Fruit fly (Drosophila melanogaster) whole organism, adult: ENCODE results near the gene Dhod.

Source experiments
- CG11617 ChIP-seq: fragments of 200-800 bp; sonication (Bioruptor generic); optimal IDR thresholded peaks from 2 replicates; lab custom pipeline; 2017; ENCODE audit warnings: mild to moderate bottlenecking, missing biosample characterization, missing genetic modification reagents, missing genetic modification characterization
- CG12768 ChIP-seq: fragments of 200-800 bp; sonication (Bioruptor generic); optimal IDR thresholded peaks from 2 replicates; lab custom pipeline; 2017; ENCODE audit warnings: missing biosample characterization, missing genetic modification characterization, mild to moderate bottlenecking, moderate library complexity, missing genetic modification reagents
- CG14711 ChIP-seq: fragments of 200-800 bp; sonication (Bioruptor generic); optimal IDR thresholded peaks from 2 replicates; lab custom pipeline; 2018; ENCODE audit warnings: missing biosample characterization, mild to moderate bottlenecking, missing genetic modification characterization, moderate library complexity
- CG1620 ChIP-seq: fragments of 200-800 bp; sonication (Bioruptor generic); optimal IDR thresholded peaks from 2 replicates; lab custom pipeline; 2016; ENCODE audit warnings: missing biosample characterization, missing genetic modification characterization
- CG33017 ChIP-seq: fragments of 200-800 bp; sonication (Bioruptor generic); optimal IDR thresholded peaks from 2 replicates; lab custom pipeline; 2018; ENCODE audit warnings: missing biosample characterization, mild to moderate bottlenecking, missing genetic modification characterization, moderate library complexity
- CG5204 ChIP-seq: fragments of 200-800 bp; sonication (Bioruptor generic); optimal IDR thresholded peaks from 2 replicates; lab custom pipeline; 2016; ENCODE audit warnings: missing biosample characterization, missing genetic modification characterization
- CG7045 ChIP-seq: fragments of 200-800 bp; sonication (Bioruptor generic); optimal IDR thresholded peaks from 2 replicates; lab custom pipeline; 2017; ENCODE audit warnings: missing biosample characterization, mild to moderate bottlenecking, missing genetic modification characterization
- CG7101 ChIP-seq: fragments of 200-800 bp; sonication (Bioruptor generic); optimal IDR thresholded peaks from 2 replicates; lab custom pipeline; 2018; ENCODE audit warnings: missing biosample characterization, mild to moderate bottlenecking, missing genetic modification characterization, moderate library complexity
- Clk ChIP-seq: fragments of 200-800 bp; sonication (Bioruptor generic); optimal IDR thresholded peaks from 2 replicates; lab custom pipeline; 2017; ENCODE audit warnings: missing biosample characterization, missing genetic modification characterization
- Crg-1 ChIP-seq: fragments of 200-800 bp; sonication (Bioruptor generic); optimal IDR thresholded peaks from 2 replicates; lab custom pipeline; 2016; ENCODE audit warnings: missing biosample characterization, missing genetic modification characterization
- Hr96 ChIP-seq: fragments of 200-800 bp; sonication (Bioruptor generic); optimal IDR thresholded peaks from 2 replicates; lab custom pipeline; 2016; ENCODE audit warnings: missing biosample characterization, missing genetic modification characterization
- Mnt ChIP-seq: fragments of 200-800 bp; sonication (Bioruptor generic); optimal IDR thresholded peaks from 2 replicates; lab custom pipeline; 2016; ENCODE audit warnings: missing biosample characterization, mild to moderate bottlenecking, missing genetic modification characterization
- bab1 ChIP-seq: fragments of 200-800 bp; sonication (Bioruptor generic); optimal IDR thresholded peaks from 3 replicates; lab custom pipeline; 2019; ENCODE audit warnings: missing biosample characterization, mild to moderate bottlenecking, missing genetic modification characterization, moderate library complexity
- cic ChIP-seq: fragments of 200-800 bp; sonication (Bioruptor generic); optimal IDR thresholded peaks from 2 replicates; lab custom pipeline; 2017; ENCODE audit warnings: missing biosample characterization, mild to moderate bottlenecking, missing genetic modification characterization, moderate library complexity
- cnc ChIP-seq, 2 experiments: fragments of >200 bp; optimal IDR thresholded peaks; 2 replicates each; lab custom pipeline; 2017
- kay ChIP-seq: fragments of 200-800 bp; sonication (Bioruptor generic); peaks from one replicate; lab custom pipeline; 2016; ENCODE audit warnings: missing biosample characterization, missing genetic modification characterization, borderline replicate concordance
- ovo ChIP-seq: fragments of 200-800 bp; sonication (Bioruptor generic); optimal IDR thresholded peaks from 2 replicates; lab custom pipeline; 2016; ENCODE audit warnings: missing biosample characterization, missing genetic modification characterization
- pad ChIP-seq: fragments of 200-800 bp; sonication (Bioruptor generic); optimal IDR thresholded peaks from 3 replicates; lab custom pipeline; 2017; ENCODE audit warnings: missing biosample characterization, missing genetic modification characterization, mild to moderate bottlenecking, moderate library complexity, missing genetic modification reagents
- tj ChIP-seq: fragments of 200-800 bp; sonication (Bioruptor generic); optimal IDR thresholded peaks from 3 replicates; lab custom pipeline; 2017; ENCODE audit warnings: missing biosample characterization, mild to moderate bottlenecking, missing genetic modification characterization, moderate library complexity
- toe ChIP-seq: fragments of 200-800 bp; sonication (Bioruptor generic); optimal IDR thresholded peaks from 2 replicates; lab custom pipeline; 2016; ENCODE audit warnings: missing biosample characterization, missing genetic modification characterization

The Dhod gene

DNA sequence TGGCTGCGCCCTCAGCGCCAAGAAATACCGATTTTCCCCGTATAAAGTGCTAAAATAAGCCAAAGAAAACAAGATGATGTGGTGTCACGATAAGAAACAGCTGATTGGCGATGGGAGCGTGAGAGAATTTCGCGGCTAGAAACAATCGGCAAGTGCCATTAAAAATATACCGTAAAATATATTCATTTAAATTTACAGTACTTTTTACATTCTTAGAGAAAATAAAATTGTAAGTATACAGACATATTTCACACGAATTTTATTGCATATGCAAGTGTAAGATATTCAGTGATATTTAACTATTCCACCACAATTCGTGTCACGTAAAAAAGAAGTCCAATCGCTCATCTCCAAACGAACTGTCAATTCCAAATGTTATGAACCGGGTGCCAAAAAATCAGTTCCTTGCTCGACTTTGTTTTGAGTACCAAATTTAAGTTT is 23.9 kb upstream of the Dhod start, which contains the start of the genes Unc50, CG11755 and CG8043:
Gene Unc50, minus strand, starts transcription at position 54 of the 441 bp plus-strand sequence.
Gene CG11755, plus strand, starts transcription at position 356 of the 441 bp plus-strand sequence.
Gene CG8043, plus strand, starts transcription at position 356 of the 441 bp plus-strand sequence.
- TF ChIP-seq Hr96 (GFP tag; lab: Kevin White, UChicago) (peak; percentile 82), Crg-1 (GFP tag; lab: Kevin White, UChicago) (peak; percentile 73), pad (GFP tag; lab: Kevin White, UChicago) (peak; percentile 59), CG1620 (GFP tag; lab: Kevin White, UChicago) (peak; percentile 82), kay (GFP tag; lab: Kevin White, UChicago) (peak; percentile 94), CG5204 (GFP tag; lab: Kevin White, UChicago) (peak; percentile 86), bab1 (GFP tag; lab: Kevin White, UChicago) (peak; percentile 90), CG14711 (peak; percentile 74), CG11617 (GFP tag; lab: Kevin White, UChicago) (peak; percentile 85), tj (GFP tag; lab: Kevin White, UChicago) (peak; percentile 54), CG12768 (GFP tag; lab: Kevin White, UChicago) (peak; percentile 73), cnc (optimal IDR thresholded peaks at IDR 0.05; lab: Kevin White, UChicago) (no peak), CG33017 (peak; percentile 67), Mnt (GFP tag; lab: Kevin White, UChicago) (peak; percentile 74), toe (GFP tag; lab: Kevin White, UChicago) (peak; percentile 89), CG7045 (peak; percentile 81), Clk (peak; percentile 59), ovo (peak; percentile 44), cic (peak; percentile 37), CG7101 (tag; lab: Kevin White, UChicago) (peak; percentile 80)

DNA sequence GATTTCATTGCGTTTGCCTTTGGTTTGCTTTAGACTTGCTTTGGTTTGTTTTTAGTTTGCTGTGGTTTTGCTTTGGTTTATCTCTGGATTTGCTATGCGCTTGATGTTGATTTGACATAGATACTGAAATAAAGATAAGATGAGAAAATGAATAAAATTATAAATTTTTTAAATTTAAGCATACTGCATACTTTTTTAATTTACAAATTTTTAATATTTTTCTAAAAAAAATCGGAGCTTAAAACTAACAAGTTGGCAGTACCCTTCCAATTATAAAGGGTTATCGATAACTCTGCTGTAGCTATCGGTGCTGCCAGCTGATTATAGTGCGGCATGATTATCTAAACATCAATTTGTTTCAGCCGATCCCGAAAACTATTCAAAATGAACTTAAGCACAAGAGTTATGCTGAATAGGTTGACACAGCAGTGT is 21.1 kb upstream of the Dhod start, which contains the start of gene mRpL19:
Gene mRpL19, plus strand, starts transcription at position 307 of the 432 bp plus-strand sequence.
- TF ChIP-seq CG14711, result peak; percentile 64
- TF ChIP-seq Crg-1 (GFP tag; lab: Kevin White, UChicago), result no peak
- TF ChIP-seq cnc (optimal IDR thresholded peaks at IDR 0.05; lab: Kevin White, UChicago), result no peak
- no peak for TF ChIP-seq CG12768 (GFP tag; lab: Kevin White, UChicago)
- TF ChIP-seq bab1 (GFP tag; lab: Kevin White, UChicago), result peak; percentile 73
- TF ChIP-seq pad (GFP tag; lab: Kevin White, UChicago), result no peak
- peak; percentile 20 for TF ChIP-seq tj (GFP tag; lab: Kevin White, UChicago)
- no peak for TF ChIP-seq CG5204 (GFP tag; lab: Kevin White, UChicago)
- TF ChIP-seq Hr96 (GFP tag; lab: Kevin White, UChicago), result no peak
- TF ChIP-seq CG33017, result peak; percentile 68
- no peak for TF ChIP-seq ovo
- peak; percentile 88 for TF ChIP-seq kay (GFP tag; lab: Kevin White, UChicago)
- TF ChIP-seq Mnt (GFP tag; lab: Kevin White, UChicago), result peak; percentile 59
- peak; percentile 76 for TF ChIP-seq CG7101 (tag; lab: Kevin White, UChicago)
- peak; percentile 43 for TF ChIP-seq CG7045
- TF ChIP-seq cic, result peak; percentile 27
- TF ChIP-seq CG11617 (GFP tag; lab: Kevin White, UChicago), result peak; percentile 44
- TF ChIP-seq CG1620 (GFP tag; lab: Kevin White, UChicago), result no peak
- TF ChIP-seq toe (GFP tag; lab: Kevin White, UChicago), result no peak
- no peak for TF ChIP-seq Clk

- peak; percentile 41 for TF ChIP-seq CG7101 (tag; lab: Kevin White, UChicago)
- TF ChIP-seq kay (GFP tag; lab: Kevin White, UChicago), result peak; percentile 71
- no peak for TF ChIP-seq cnc (optimal IDR thresholded peaks at IDR 0.05; lab: Kevin White, UChicago)
- peak; percentile 9 for TF ChIP-seq Mnt (GFP tag; lab: Kevin White, UChicago)
- TF ChIP-seq bab1 (GFP tag; lab: Kevin White, UChicago), result peak; percentile 64
- no peak for TF ChIP-seq CG11617 (GFP tag; lab: Kevin White, UChicago)
- TF ChIP-seq CG7045, result peak; percentile 69
- peak; percentile 78 for TF ChIP-seq cic
- TF ChIP-seq CG1620 (GFP tag; lab: Kevin White, UChicago), result peak; percentile 21
- TF ChIP-seq pad (GFP tag; lab: Kevin White, UChicago), result peak; percentile 35
- peak; percentile 36 for TF ChIP-seq ovo
- peak; percentile 35 for TF ChIP-seq CG14711
- TF ChIP-seq CG12768 (GFP tag; lab: Kevin White, UChicago), result peak; percentile 34
- peak; percentile 24 for TF ChIP-seq Hr96 (GFP tag; lab: Kevin White, UChicago)
- no peak for TF ChIP-seq Clk
- TF ChIP-seq toe (GFP tag; lab: Kevin White, UChicago), result peak; percentile 45
- peak; percentile 54 for TF ChIP-seq CG5204 (GFP tag; lab: Kevin White, UChicago)
- TF ChIP-seq Crg-1 (GFP tag; lab: Kevin White, UChicago), result peak; percentile 21
- peak; percentile 64 for TF ChIP-seq CG33017
- TF ChIP-seq tj (GFP tag; lab: Kevin White, UChicago), result peak; percentile 89
These were observed 18.1 kb upstream of the Dhod start, which contains the start of gene p for dm6 chr3R:8670529-8671491. TSS of gene p (minus strand) at chr3R:8670684.

dm6 chr3R:8669900-8670528 is 17.3 kb upstream of the Dhod start:
- no peak for TF ChIP-seq CG12768 (GFP tag; lab: Kevin White, UChicago)
- TF ChIP-seq ovo, result no peak
- no peak for TF ChIP-seq CG1620 (GFP tag; lab: Kevin White, UChicago)
- TF ChIP-seq Crg-1 (GFP tag; lab: Kevin White, UChicago), result no peak
- no peak for TF ChIP-seq pad (GFP tag; lab: Kevin White, UChicago)
- TF ChIP-seq bab1 (GFP tag; lab: Kevin White, UChicago), result no peak
- peak; percentile 77 for TF ChIP-seq Mnt (GFP tag; lab: Kevin White, UChicago)
- peak; percentile 8 for TF ChIP-seq CG33017
- no peak for TF ChIP-seq kay (GFP tag; lab: Kevin White, UChicago)
- TF ChIP-seq tj (GFP tag; lab: Kevin White, UChicago), result no peak
- TF ChIP-seq CG7101 (tag; lab: Kevin White, UChicago), result no peak
- no peak for TF ChIP-seq CG11617 (GFP tag; lab: Kevin White, UChicago)
- TF ChIP-seq Hr96 (GFP tag; lab: Kevin White, UChicago), result no peak
- TF ChIP-seq cnc (optimal IDR thresholded peaks at IDR 0.05; lab: Kevin White, UChicago), result no peak
- no peak for TF ChIP-seq cic
- no peak for TF ChIP-seq CG14711
